Worm (Caenorhabditis elegans): ENCODE measurements around the gene swsn-1.

swsn-1 gene

DNA sequence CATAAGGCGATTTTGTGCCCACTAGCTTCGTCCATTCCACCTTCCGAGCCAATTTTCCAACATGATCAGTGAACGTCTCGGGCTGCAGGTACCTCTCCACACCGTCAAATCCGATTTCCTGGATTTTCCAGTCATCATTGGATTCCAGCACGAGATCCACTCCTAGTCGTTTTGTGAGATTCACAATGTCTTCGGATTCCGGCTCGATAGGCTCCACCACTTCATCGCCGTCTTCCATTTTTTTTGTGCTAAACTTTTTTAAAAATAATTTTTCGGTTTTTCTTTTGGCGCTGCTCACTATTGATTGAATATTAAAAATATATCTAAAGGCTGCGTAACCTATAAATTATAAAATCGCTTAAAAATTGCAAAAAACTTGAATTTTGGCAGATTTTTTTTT is 17.7 kb upstream of the swsn-1 start, which contains the start of gene mdt-17:
Gene mdt-17 (minus strand): TSS at position 256 of the 400 bp plus-strand sequence.
- TF ChIP-seq ama-1 (optimal IDR thresholded peaks at IDR 0.05), result peak; percentile 18
- TF ChIP-seq nhr-11 (tag; optimal IDR thresholded peaks at IDR 0.05), result no peak
- TF ChIP-seq ceh-28 (tag; optimal IDR thresholded peaks at IDR 0.05), result no peak
- no peak for TF ChIP-seq ceh-20 (GFP tag; IDR thresholded peaks at IDR 0.05)
- TF ChIP-seq zfp-3 (GFP tag; conservative IDR thresholded peaks at IDR 0.05), result no peak
- no peak for TF ChIP-seq nhr-10 (tag; optimal IDR thresholded peaks at IDR 0.05)
- no peak for TF ChIP-seq hlh-11 (tag; optimal IDR thresholded peaks at IDR 0.05)
- TF ChIP-seq hif-1 (tag; optimal IDR thresholded peaks at IDR 0.05), result no peak
- TF ChIP-seq nhr-42 (GFP tag; IDR thresholded peaks at IDR 0.05), result no peak
- no peak for TF ChIP-seq jun-1 (tag; optimal IDR thresholded peaks at IDR 0.05)
- no peak for TF ChIP-seq daf-8 (GFP tag; IDR thresholded peaks at IDR 0.05)
- TF ChIP-seq T20F7.1 (GFP tag; optimal IDR thresholded peaks at IDR 0.05), result no peak
- no peak for TF ChIP-seq daf-16 (GFP tag; optimal IDR thresholded peaks at IDR 0.05)
- TF ChIP-seq daf-16 (tag; optimal IDR thresholded peaks at IDR 0.05), result peak; percentile 5
- no peak for TF ChIP-seq zfp-2 (tag; optimal IDR thresholded peaks at IDR 0.05)
- TF ChIP-seq fos-1 (tag; optimal IDR thresholded peaks at IDR 0.05), result no peak
- no peak for TF ChIP-seq unc-130 (GFP tag; optimal IDR thresholded peaks at IDR 0.05)
- no peak for TF ChIP-seq ceh-82 (tag; optimal IDR thresholded peaks at IDR 0.05)
- TF ChIP-seq lin-38 (GFP tag; IDR thresholded peaks at IDR 0.05), result peak; percentile 50
- no peak for TF ChIP-seq mdt-29 (GFP tag; IDR thresholded peaks at IDR 0.05)
- no peak for TF ChIP-seq spr-1 (tag; optimal IDR thresholded peaks at IDR 0.05)
- TF ChIP-seq pha-4 (GFP tag; IDR thresholded peaks at IDR 0.05), result peak; percentile 52; the same call in 1 of the 2 replicates
- TF ChIP-seq pha-4 (tag; optimal IDR thresholded peaks at IDR 0.05), result no peak
- TF ChIP-seq ctbp-1 (GFP tag; IDR thresholded peaks at IDR 0.05), result 0 out of 2 replicates have a peak, but pooled peaks have one; percentile 40
- TF ChIP-seq rbr-2 (tag; optimal IDR thresholded peaks at IDR 0.05), result no peak
- TF ChIP-seq D1046.2 (GFP tag; IDR thresholded peaks at IDR 0.05), result no peak
- no peak for TF ChIP-seq lin-13 (GFP tag; optimal IDR thresholded peaks at IDR 0.05)
- TF ChIP-seq Y48G9A.11 (GFP tag; IDR thresholded peaks at IDR 0.05), result 0 out of 2 replicates have a peak, but pooled peaks have one; percentile 52
- peak; percentile 72 for TF ChIP-seq aha-1 (tag)
- 0 out of 2 replicates have a peak, but pooled peaks have one; percentile 26 for TF ChIP-seq F26F4.8 (GFP tag; conservative IDR thresholded peaks at IDR 0.05)
- no peak for TF ChIP-seq snpc-4 (tag; optimal IDR thresholded peaks at IDR 0.05)

DNA sequence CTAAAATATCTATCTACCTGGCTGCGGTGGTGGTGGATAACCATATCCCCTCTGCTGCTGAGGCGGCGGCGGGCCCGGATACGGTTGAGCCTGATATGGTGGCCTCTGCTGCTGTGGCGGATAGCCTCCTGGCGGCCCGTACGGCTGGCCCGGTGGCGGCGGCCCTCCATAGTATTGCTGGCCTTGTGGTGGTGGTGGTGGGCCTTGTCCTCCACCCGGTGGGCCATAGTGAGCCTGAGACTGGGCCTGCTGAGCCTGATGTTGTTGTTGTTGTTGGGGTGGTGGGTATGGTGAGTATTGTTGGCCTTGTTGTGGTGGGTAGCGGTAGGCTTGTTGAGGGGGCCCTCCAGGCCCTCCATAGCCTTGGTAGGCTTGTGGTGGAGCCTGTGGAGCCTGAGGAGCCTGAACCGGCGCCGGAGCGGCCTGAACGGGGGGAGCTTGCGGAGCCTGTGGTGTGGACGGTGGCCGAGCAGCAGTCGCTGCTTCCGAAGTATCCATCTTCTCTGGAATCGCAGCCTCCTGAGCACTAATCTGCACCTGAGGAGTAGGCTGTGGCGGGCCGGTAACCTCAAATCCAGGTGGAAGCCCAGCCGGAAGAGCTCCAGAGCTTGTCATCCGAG is 7.9 kb downstream of the swsn-1 start:
- TF ChIP-seq unc-62 (GFP tag; optimal IDR thresholded peaks at IDR 0.05 in 1 of 2) (peak in 1 of 2 experiments; percentile 18), unc-62 (tag; optimal IDR thresholded peaks at IDR 0.05) (no peak), ztf-11 (tag; optimal IDR thresholded peaks at IDR 0.05) (no peak), F44E2.7 (GFP tag; IDR thresholded peaks at IDR 0.05) (peak; percentile 66; the same call in 1 of the 2 replicates), madf-5 (GFP tag; IDR thresholded peaks at IDR 0.05) (no peak), pha-4 (GFP tag; IDR thresholded peaks at IDR 0.05) (peak; percentile 28; the same call in 1 of the 2 replicates), pha-4 (tag; optimal IDR thresholded peaks at IDR 0.05) (no peak), ama-1 (optimal IDR thresholded peaks at IDR 0.05) (no peak), F26F4.8 (GFP tag; conservative IDR thresholded peaks at IDR 0.05) (0 out of 2 replicates have a peak, but pooled peaks have one; percentile 8), set-16 (GFP tag; IDR thresholded peaks at IDR 0.05) (peak; percentile 97)

DNA sequence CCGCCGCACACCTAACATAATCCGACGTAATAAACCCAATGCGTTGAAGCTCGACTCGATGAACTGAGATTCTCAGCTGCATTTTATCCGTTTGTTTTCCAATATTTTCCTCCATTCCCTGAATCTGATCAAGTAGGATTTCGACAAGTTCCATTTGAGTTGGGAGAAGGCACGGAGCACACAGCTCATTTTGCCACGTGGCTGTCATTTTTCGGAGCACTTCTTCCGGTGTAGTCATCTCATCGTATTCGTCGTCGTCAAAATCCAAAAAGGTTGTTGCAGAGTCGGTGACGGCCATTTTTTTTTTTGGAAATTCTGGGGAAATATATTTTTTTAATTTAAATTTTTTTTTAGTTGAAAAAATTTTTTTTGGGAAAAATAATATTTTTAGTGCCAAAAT is 11.9 kb downstream of the swsn-1 start, which contains the start of gene sld-5:
Gene sld-5 (minus strand): TSS at position 317 of the 400 bp plus-strand sequence.
- TF ChIP-seq Y5F2A.4 (GFP tag; optimal IDR thresholded peaks at IDR 0.05) (no peak), nhr-25 (tag; optimal IDR thresholded peaks at IDR 0.05; ENCODE audit: borderline replicate concordance, insufficient read depth) (no peak), lin-1 (GFP tag; IDR thresholded peaks at IDR 0.05) (no peak), aha-1 (tag) (peak; percentile 93)
